Worm (Caenorhabditis elegans) whole organism, early embryonic: Measurements from ENCODE around the gene ztf-14.

ENCODE experiments used
- ama-1 ChIP-seq: fragments of 150-350 bp; optimal IDR thresholded peaks from 2 replicates; lab custom pipeline; 2014
- hnd-1 ChIP-seq: sonication (generic microtip); optimal IDR thresholded peaks from 2 replicates; lab custom pipeline; 2016; ENCODE audit warnings: missing genetic modification characterization, missing compliant biosample characterization
- scrt-1 ChIP-seq: fragments of 200-800 bp; sonication (Bioruptor generic); IDR thresholded peaks from 2 replicates; pipeline ENCODE4 v1.3.6; 2022; ENCODE audit warnings: missing genetic modification characterization, missing compliant biosample characterization
- sea-1 ChIP-seq: fragments of 200-800 bp; sonication (Bioruptor generic); conservative IDR thresholded peaks from 2 replicates; pipeline ENCODE4 v1.3.6; 2022; ENCODE audit warnings: missing genetic modification characterization, missing compliant biosample characterization

DNA sequence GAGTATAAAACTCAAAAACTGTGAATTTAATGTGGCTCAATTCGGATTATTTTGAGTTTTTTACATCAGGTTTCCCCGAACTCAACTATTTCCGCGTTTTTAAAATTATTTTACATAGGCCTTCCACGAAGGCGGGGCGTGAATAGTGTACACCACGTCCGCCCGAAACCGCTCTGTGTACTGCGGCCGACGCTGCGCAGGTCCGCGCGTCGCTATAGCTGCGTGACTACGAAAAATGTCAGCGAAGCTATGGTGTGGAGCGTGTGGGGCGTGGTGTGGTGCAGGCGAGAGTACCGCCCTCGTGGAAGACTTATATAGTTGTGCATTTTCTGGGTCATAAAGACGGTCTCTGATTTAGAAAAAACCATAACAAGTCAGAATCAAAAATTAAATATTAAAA is 22.0 kb downstream of the ztf-14 start:
- TF ChIP-seq ama-1 (no peak), sea-1 (GFP tag; lab: Robert Waterston, UW) (no peak), hnd-1 (no peak), scrt-1 (GFP tag; lab: Robert Waterston, UW) (no peak)
